Worm (Caenorhabditis elegans): Measurements from ENCODE around the gene F37A4.1.

F37A4.1 gene

ce11 chrIII:6746008-6746407 lies 22.8 kb downstream of the F37A4.1 start, which contains the start of gene dig-1:
dig-1 (plus strand) TSS chrIII:6746308.
- TF ChIP-seq elt-2 (tag; optimal IDR thresholded peaks at IDR 0.05) (no peak), nhr-25 (tag; optimal IDR thresholded peaks at IDR 0.05) (no peak), nhr-67 (tag; optimal IDR thresholded peaks at IDR 0.05) (no peak), sea-2 (GFP tag; optimal IDR thresholded peaks at IDR 0.05) (no peak), mml-1 (tag; optimal IDR thresholded peaks at IDR 0.05) (no peak), lin-15B (tag; optimal IDR thresholded peaks at IDR 0.05) (no peak), egl-5 (tag; optimal IDR thresholded peaks at IDR 0.05) (no peak), mdl-1 (tag; optimal IDR thresholded peaks at IDR 0.05) (no peak), nhr-23 (tag; optimal IDR thresholded peaks at IDR 0.05) (no peak), nhr-28 (tag; optimal IDR thresholded peaks at IDR 0.05) (no peak), tbx-2 (tag; optimal IDR thresholded peaks at IDR 0.05) (no peak), unc-62 (GFP tag; optimal IDR thresholded peaks at IDR 0.05) (no peak), pqm-1 (tag; optimal IDR thresholded peaks at IDR 0.05) (no peak), nhr-237 (tag; optimal IDR thresholded peaks at IDR 0.05) (no peak), hmg-11 (tag; optimal IDR thresholded peaks at IDR 0.05) (no peak), ZK546.5 (tag; optimal IDR thresholded peaks at IDR 0.05) (no peak), lin-39 (tag; optimal IDR thresholded peaks at IDR 0.05) (no peak), zag-1 (tag; optimal IDR thresholded peaks at IDR 0.05) (no peak), fkh-2 (tag; optimal IDR thresholded peaks at IDR 0.05) (no peak), snpc-4 (tag; optimal IDR thresholded peaks at IDR 0.05) (no peak)

- no peak for TF ChIP-seq pha-4 (tag; optimal IDR thresholded peaks at IDR 0.05)
- TF ChIP-seq mml-1 (tag; optimal IDR thresholded peaks at IDR 0.05) = no peak
- no peak for TF ChIP-seq elt-1 (tag; optimal IDR thresholded peaks at IDR 0.05)
- no peak for TF ChIP-seq zag-1 (tag; optimal IDR thresholded peaks at IDR 0.05)
- TF ChIP-seq fkh-2 (tag; optimal IDR thresholded peaks at IDR 0.05) = no peak
Measured at ce11 chrIII:6746668-6747067, 23.5 kb downstream of the F37A4.1 start.

ce11 chrIII:6752612-6753011 lies 29.4 kb downstream of the F37A4.1 start:
- no peak for TF ChIP-seq ceh-16 (tag; optimal IDR thresholded peaks at IDR 0.05)
- no peak for TF ChIP-seq snpc-4 (tag; optimal IDR thresholded peaks at IDR 0.05)
- TF ChIP-seq ztf-11 (tag; optimal IDR thresholded peaks at IDR 0.05) = no peak
- TF ChIP-seq ztf-4 (tag; optimal IDR thresholded peaks at IDR 0.05) = no peak
- no peak for TF ChIP-seq lin-15B (tag; optimal IDR thresholded peaks at IDR 0.05)
- TF ChIP-seq mml-1 (tag; optimal IDR thresholded peaks at IDR 0.05) = no peak
- no peak for TF ChIP-seq nhr-237 (tag; optimal IDR thresholded peaks at IDR 0.05)
- no peak for TF ChIP-seq eor-1 (tag; optimal IDR thresholded peaks at IDR 0.05)
- TF ChIP-seq ceh-82 (tag; optimal IDR thresholded peaks at IDR 0.05) = no peak
- TF ChIP-seq ceh-28 (tag; optimal IDR thresholded peaks at IDR 0.05) = no peak
- no peak for TF ChIP-seq egl-5 (tag; optimal IDR thresholded peaks at IDR 0.05)
- TF ChIP-seq ama-1 (optimal IDR thresholded peaks at IDR 0.05) = no peak

- TF ChIP-seq ceh-82 (tag; optimal IDR thresholded peaks at IDR 0.05) = no peak
- TF ChIP-seq ceh-16 (tag; optimal IDR thresholded peaks at IDR 0.05) = no peak
- TF ChIP-seq lin-15B (tag; optimal IDR thresholded peaks at IDR 0.05) = no peak
- no peak for TF ChIP-seq nhr-11 (tag; optimal IDR thresholded peaks at IDR 0.05)
- TF ChIP-seq egl-27 (tag; optimal IDR thresholded peaks at IDR 0.05) = no peak
- no peak for TF ChIP-seq ceh-28 (tag; optimal IDR thresholded peaks at IDR 0.05)
- TF ChIP-seq egl-5 (tag; optimal IDR thresholded peaks at IDR 0.05) = no peak
- TF ChIP-seq nhr-77 (tag; optimal IDR thresholded peaks at IDR 0.05) = no peak
- no peak for TF ChIP-seq lsy-12 (tag; optimal IDR thresholded peaks at IDR 0.05)
- TF ChIP-seq nhr-43 (tag; optimal IDR thresholded peaks at IDR 0.05; ENCODE audit: poor library complexity, severe bottlenecking) = no peak
- TF ChIP-seq ztf-4 (tag; optimal IDR thresholded peaks at IDR 0.05) = no peak
- TF ChIP-seq pha-4 (tag; optimal IDR thresholded peaks at IDR 0.05) = no peak
- no peak for TF ChIP-seq nhr-237 (tag; optimal IDR thresholded peaks at IDR 0.05)
Measured at ce11 chrIII:6756769-6757168, 33.6 kb downstream of the F37A4.1 start.
